Worm (Caenorhabditis elegans): ENCODE results near the gene idpb-5.

DNA sequence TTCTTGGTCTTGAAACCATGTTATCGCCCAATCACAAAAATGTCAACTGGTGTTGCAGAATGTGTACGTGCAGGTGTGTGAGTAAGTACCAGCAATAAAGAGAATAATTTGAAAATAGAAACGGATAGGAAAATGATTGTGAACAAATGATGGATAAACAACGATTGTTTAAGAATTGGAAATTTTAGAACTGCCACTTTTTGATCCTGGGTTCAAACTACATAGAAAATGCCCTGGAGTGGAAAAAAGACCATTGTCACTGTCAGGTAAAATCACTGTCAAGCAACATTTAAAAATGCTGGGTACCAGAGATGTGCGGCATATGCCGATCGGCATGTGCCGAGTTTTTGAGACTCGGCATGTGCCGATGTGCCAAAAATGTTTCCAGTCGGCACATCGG, 43.9 kb downstream of the idpb-5 start:
- TF ChIP-seq nhr-27 (tag; optimal IDR thresholded peaks at IDR 0.05) (no peak), gei-17 (GFP tag; optimal IDR thresholded peaks at IDR 0.05) (no peak), attf-6 (GFP tag; IDR thresholded peaks at IDR 0.05) (no peak), B0336.3 (GFP tag; IDR thresholded peaks at IDR 0.05) (no peak), snpc-1.1 (tag; optimal IDR thresholded peaks at IDR 0.05; ENCODE audit: insufficient read depth) (no peak), tbp1 (GFP tag; optimal IDR thresholded peaks at IDR 0.05) (no peak), F49E8.2 (tag; optimal IDR thresholded peaks at IDR 0.05; ENCODE audit: insufficient read depth) (no peak), mes-4 (tag; optimal IDR thresholded peaks at IDR 0.05) (no peak), dpl-1 (GFP tag; optimal IDR thresholded peaks at IDR 0.05) (no peak), unc-62 (GFP tag; optimal IDR thresholded peaks at IDR 0.05) (no peak), repo-1 (tag; optimal IDR thresholded peaks at IDR 0.05) (no peak), F37B4.10 (GFP tag; IDR thresholded peaks at IDR 0.05) (no peak)
